Fruit fly (Drosophila melanogaster): ENCODE measurements around the gene COX7A.

Gene COX7A

dm6 chr3R:8305110-8305509 lies 35.7 kb downstream of the COX7A start, which contains the start of gene Sgt1 (continued):
- TF ChIP-seq CG30403 (GFP tag; optimal IDR thresholded peaks at IDR 0.05), result peak; percentile 56
- no peak for TF ChIP-seq Abd-B (GFP tag; optimal IDR thresholded peaks at IDR 0.05)
- no peak for TF ChIP-seq Awh (GFP tag; IDR thresholded peaks at IDR 0.05)
- peak; percentile 65 for TF ChIP-seq Antp (GFP tag; optimal IDR thresholded peaks at IDR 0.05)
- TF ChIP-seq nerfin-2 (GFP tag; IDR thresholded peaks at IDR 0.05; ENCODE audit: partially characterized antibody), result peak; percentile 89
- TF ChIP-seq Lhr (GFP tag; optimal IDR thresholded peaks at IDR 0.05), result peak; percentile 95
- no peak for TF ChIP-seq emc (GFP tag; optimal IDR thresholded peaks at IDR 0.05)
- peak; percentile 60; the same call in 2 of the 3 replicates for TF ChIP-seq CG11560 (tag; IDR thresholded peaks at IDR 0.05)
- TF ChIP-seq Myb (GFP tag; optimal IDR thresholded peaks at IDR 0.05), result peak; percentile 78
- TF ChIP-seq MESR4 (GFP tag; optimal IDR thresholded peaks at IDR 0.05), result peak; percentile 94
- TF ChIP-seq Trl (optimal IDR thresholded peaks at IDR 0.05), result no peak
- peak; percentile 63 for TF ChIP-seq Trl (GFP tag; optimal IDR thresholded peaks at IDR 0.05)
- TF ChIP-seq bcd (GFP tag; optimal IDR thresholded peaks at IDR 0.05), result peak; percentile 23
- no peak for TF ChIP-seq CG4820 (GFP tag; optimal IDR thresholded peaks at IDR 0.05)
- TF ChIP-seq unc-4 (GFP tag; IDR thresholded peaks at IDR 0.05; ENCODE audit: partially characterized antibody), result peak; percentile 78
- TF ChIP-seq sna (GFP tag; IDR thresholded peaks at IDR 0.05; ENCODE audit: partially characterized antibody), result peak; percentile 81
- peak; percentile 61 for TF ChIP-seq NfI (GFP tag; optimal IDR thresholded peaks at IDR 0.05)
- TF ChIP-seq en (GFP tag; optimal IDR thresholded peaks at IDR 0.05), result no peak
- no peak for TF ChIP-seq CG6813 (GFP tag; optimal IDR thresholded peaks at IDR 0.05)
- TF ChIP-seq tin (GFP tag; optimal IDR thresholded peaks at IDR 0.05), result peak; percentile 23
- TF ChIP-seq Bgb (GFP tag; IDR thresholded peaks at IDR 0.05; ENCODE audit: partially characterized antibody), result peak; percentile 88
- no peak for TF ChIP-seq Camta (GFP tag; optimal IDR thresholded peaks at IDR 0.05)
- TF ChIP-seq gcm (GFP tag; optimal IDR thresholded peaks at IDR 0.05), result no peak
- TF ChIP-seq CoRest (tag; optimal IDR thresholded peaks at IDR 0.05), result peak; percentile 55
- no peak for TF ChIP-seq CG7271 (tag; optimal IDR thresholded peaks at IDR 0.05)
- peak; percentile 85 for TF ChIP-seq CG13287 (GFP tag; IDR thresholded peaks at IDR 0.05; ENCODE audit: partially characterized antibody)
- TF ChIP-seq Tbp (GFP tag; optimal IDR thresholded peaks at IDR 0.05), result no peak
- TF ChIP-seq twi (tag; optimal IDR thresholded peaks at IDR 0.05), result no peak
- TF ChIP-seq CG14710 (tag; optimal IDR thresholded peaks at IDR 0.05), result peak; percentile 69
- peak; percentile 57 for TF ChIP-seq vvl (GFP tag; IDR thresholded peaks at IDR 0.05)
- TF ChIP-seq CG7987 (GFP tag; optimal IDR thresholded peaks at IDR 0.05), result peak; percentile 39
- no peak for TF ChIP-seq chinmo (GFP tag; IDR thresholded peaks at IDR 0.05; ENCODE audit: partially characterized antibody)
- TF ChIP-seq CG31441 (GFP tag; IDR thresholded peaks at IDR 0.05), result no peak
- TF ChIP-seq Blimp-1 (GFP tag; optimal IDR thresholded peaks at IDR 0.05), result no peak
- TF ChIP-seq Hr51 (GFP tag; optimal IDR thresholded peaks at IDR 0.05), result peak in 1 of 2 experiments; percentile 17
- TF ChIP-seq CG1792 (GFP tag; optimal IDR thresholded peaks at IDR 0.05), result peak; percentile 57
- peak; percentile 30 for TF ChIP-seq CG17912 (GFP tag; optimal IDR thresholded peaks at IDR 0.05)
- peak; percentile 29 for TF ChIP-seq CG7745 (tag; optimal IDR thresholded peaks at IDR 0.05)
- TF ChIP-seq CG11723 (GFP tag; optimal IDR thresholded peaks at IDR 0.05), result no peak
- TF ChIP-seq Deaf1 (tag; optimal IDR thresholded peaks at IDR 0.05), result no peak
- peak; percentile 78 for TF ChIP-seq zen (tag; optimal IDR thresholded peaks at IDR 0.05)
- no peak for TF ChIP-seq Ravus (GFP tag; IDR thresholded peaks at IDR 0.05)
- TF ChIP-seq CHES-1-like (GFP tag; optimal IDR thresholded peaks at IDR 0.05), result peak; percentile 47
- TF ChIP-seq CG1832 (GFP tag; optimal IDR thresholded peaks at IDR 0.05), result no peak
- no peak for TF ChIP-seq CG10462 (GFP tag; optimal IDR thresholded peaks at IDR 0.05)
- TF ChIP-seq Dp (GFP tag; optimal IDR thresholded peaks at IDR 0.05), result peak; percentile 100
- TF ChIP-seq CG34376 (GFP tag; optimal IDR thresholded peaks at IDR 0.05), result peak; percentile 78
- TF ChIP-seq ara (GFP tag; IDR thresholded peaks at IDR 0.05), result no peak
- TF ChIP-seq dpn (GFP tag; optimal IDR thresholded peaks at IDR 0.05), result peak; percentile 34 to 68
- no peak for TF ChIP-seq nau (GFP tag; optimal IDR thresholded peaks at IDR 0.05)
